Fruit fly (Drosophila melanogaster): ENCODE measurements around the gene Pss.

- TF ChIP-seq psq (optimal IDR thresholded peaks at IDR 0.05) (no peak), ttk (optimal IDR thresholded peaks at IDR 0.05) (no peak)
Observed at dm6 chr3L:20539116-20539990, 13.4 kb upstream of the Pss start.
